Fruit fly (Drosophila melanogaster): Measurements from ENCODE around the gene CG11590.

CG11590 gene

DNA sequence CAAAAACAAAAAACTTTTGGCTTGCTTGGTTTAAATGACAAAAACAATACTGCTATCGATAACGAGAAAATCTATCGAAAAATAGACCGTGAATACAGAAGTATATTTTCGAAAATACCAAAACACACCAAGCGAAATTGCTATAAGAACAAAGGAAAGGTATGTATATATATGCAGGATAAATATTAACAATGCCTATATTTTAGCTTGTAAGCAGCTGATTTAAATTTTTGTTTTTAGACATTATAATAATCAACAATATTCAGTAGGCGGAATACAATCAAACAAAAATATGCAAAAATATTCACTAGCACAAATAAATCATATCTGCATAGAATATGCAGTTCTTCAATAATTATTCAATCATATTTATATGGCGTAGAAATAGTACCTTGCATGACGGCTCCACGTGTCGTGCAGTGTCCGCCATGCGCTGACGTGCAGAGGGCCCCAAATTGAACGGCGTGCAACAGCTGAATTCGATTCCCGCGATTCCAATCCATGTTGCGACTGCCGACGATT lies 38.0 kb downstream of the CG11590 start, which contains the start of the genes Fbxl4 and Dus2 (continued):
- TF ChIP-seq CG12769 (tag; optimal IDR thresholded peaks at IDR 0.05) (no peak), CG14710 (tag; optimal IDR thresholded peaks at IDR 0.05) (peak; percentile 94), CG15073 (GFP tag; optimal IDR thresholded peaks at IDR 0.05) (peak; percentile 39), Dbx (GFP tag; IDR thresholded peaks at IDR 0.05) (peak; percentile 93), CG8290 (GFP tag; optimal IDR thresholded peaks at IDR 0.05) (peak; percentile 46), CG8290 (tag; optimal IDR thresholded peaks at IDR 0.05) (peak; percentile 78 to 94), CG11093 (GFP tag; IDR thresholded peaks at IDR 0.05) (peak; percentile 85), CG17186 (GFP tag; optimal IDR thresholded peaks at IDR 0.05) (peak; percentile 66), sisA (GFP tag; IDR thresholded peaks at IDR 0.05) (peak; percentile 94), BEAF-32 (GFP tag; optimal IDR thresholded peaks at IDR 0.05) (peak; percentile 64), pum (GFP tag; optimal IDR thresholded peaks at IDR 0.05) (peak; percentile 93), onecut (GFP tag; IDR thresholded peaks at IDR 0.05) (peak; percentile 87), gcm (GFP tag; optimal IDR thresholded peaks at IDR 0.05) (peak; percentile 72), sens-2 (GFP tag; IDR thresholded peaks at IDR 0.05) (peak; percentile 86), Hsf (GFP tag; optimal IDR thresholded peaks at IDR 0.05) (peak; percentile 96), sima (GFP tag; optimal IDR thresholded peaks at IDR 0.05) (peak; percentile 73), pita (GFP tag; optimal IDR thresholded peaks at IDR 0.05) (no peak), ab (GFP tag; optimal IDR thresholded peaks at IDR 0.05) (peak; percentile 88), CG32767 (GFP tag; IDR thresholded peaks at IDR 0.05) (peak; percentile 88), Hr51 (GFP tag; optimal IDR thresholded peaks at IDR 0.05) (peak; percentile 88 to 89), Abd-B (GFP tag; optimal IDR thresholded peaks at IDR 0.05) (peak; percentile 92), Nf-YB (GFP tag; optimal IDR thresholded peaks at IDR 0.05) (peak; percentile 70), gem (tag; optimal IDR thresholded peaks at IDR 0.05) (peak; percentile 96), CG10979 (tag; optimal IDR thresholded peaks at IDR 0.05) (peak; percentile 94), sens (GFP tag) (peak; percentile 98), CG32532 (GFP tag; IDR thresholded peaks at IDR 0.05) (peak; percentile 92), CG11696 (GFP tag; IDR thresholded peaks at IDR 0.05) (peak; percentile 74), gro (GFP tag; optimal IDR thresholded peaks at IDR 0.05) (peak; percentile 91), fu2 (GFP tag; optimal IDR thresholded peaks at IDR 0.05) (peak; percentile 88), CG14965 (GFP tag; optimal IDR thresholded peaks at IDR 0.05; ENCODE audit: borderline replicate concordance) (peak; percentile 23), CoRest (tag; optimal IDR thresholded peaks at IDR 0.05) (peak; percentile 96), chinmo (GFP tag; IDR thresholded peaks at IDR 0.05; ENCODE audit: partially characterized antibody) (no peak), h (optimal IDR thresholded peaks at IDR 0.05) (no peak), lmd (GFP tag; IDR thresholded peaks at IDR 0.05) (peak; percentile 94), jigr1 (GFP tag; IDR thresholded peaks at IDR 0.05) (peak; percentile 76), cwo (GFP tag; optimal IDR thresholded peaks at IDR 0.05) (peak; percentile 79), Poxn (GFP tag; IDR thresholded peaks at IDR 0.05) (peak; percentile 68), danr (GFP tag; IDR thresholded peaks at IDR 0.05) (peak; percentile 81), CG5180 (GFP tag; optimal IDR thresholded peaks at IDR 0.05) (peak; percentile 70), CG4404 (GFP tag; IDR thresholded peaks at IDR 0.05) (peak; percentile 94), hb (GFP tag; IDR thresholded peaks at IDR 0.05; ENCODE audit: partially characterized antibody) (no peak; the same call in 2 of the 3 replicates), PHDP (tag; optimal IDR thresholded peaks at IDR 0.05) (peak; percentile 91), hth (optimal IDR thresholded peaks at IDR 0.05) (no peak), chn (GFP tag; optimal IDR thresholded peaks at IDR 0.05) (peak; percentile 92), grau (tag; optimal IDR thresholded peaks at IDR 0.05) (peak; percentile 90), CG9876 (GFP tag; optimal IDR thresholded peaks at IDR 0.05) (peak; percentile 91), dati (GFP tag; IDR thresholded peaks at IDR 0.05) (peak; percentile 85), Trl (optimal IDR thresholded peaks at IDR 0.05) (no peak), Trl (GFP tag; optimal IDR thresholded peaks at IDR 0.05) (peak; percentile 94), otp (GFP tag; IDR thresholded peaks at IDR 0.05) (peak; percentile 93), CG34224 (GFP tag; IDR thresholded peaks at IDR 0.05; ENCODE audit: partially characterized antibody) (no peak)

All from whole organism, embryonic.